Fruit fly (Drosophila melanogaster) whole organism, larva: Measurements from ENCODE around the gene Rab27.

Experiments used
- noc ChIP-seq: fragments of 200-800 bp; sonication (Bioruptor generic); optimal IDR thresholded peaks from 3 replicates; lab custom pipeline; 2019; ENCODE audit warnings: missing biosample characterization, mild to moderate bottlenecking, missing genetic modification characterization, moderate library complexity

The Rab27 gene

dm6 chrX:1476848-1477247, at the start of gene Rab27, which contains the start of gene mei-38:
TSS of gene Rab27 (minus strand) at chrX:1476974.
TSS of gene mei-38 (plus strand) at chrX:1477063.
- no peak for TF ChIP-seq noc

- TF ChIP-seq noc = no peak
Observed at dm6 chrX:1517618-1518017, 40.8 kb upstream of the Rab27 start.

dm6 chrX:1513865-1514264, 37.1 kb upstream of the Rab27 start:
- TF ChIP-seq noc = no peak

dm6 chrX:1512753-1513226, 36.0 kb upstream of the Rab27 start, which contains the start of gene CG14795:
TSS of gene CG14795 (minus strand) at chrX:1512803.
- TF ChIP-seq noc = no peak

- no peak for TF ChIP-seq noc
Observed at dm6 chrX:1508241-1508823, 31.6 kb upstream of the Rab27 start.

- no peak for TF ChIP-seq noc
Observed at dm6 chrX:1507751-1508150, 31.0 kb upstream of the Rab27 start, which contains the start of gene Nmdar2. TSS of gene Nmdar2 (minus strand) at chrX:1507809.

dm6 chrX:1482840-1483518, 6.2 kb upstream of the Rab27 start, which contains the start of the genes sta and inc:
TSS of gene sta (minus strand) at chrX:1483413.
TSS of gene inc (plus strand) at chrX:1483479.
- peak; percentile 59 for TF ChIP-seq noc

- no peak for TF ChIP-seq noc
Observed at dm6 chrX:1480426-1480825, 3.7 kb upstream of the Rab27 start.

- no peak for TF ChIP-seq noc
Observed at dm6 chrX:1478276-1479122, 1.7 kb upstream of the Rab27 start, which contains the start of gene rush. TSS of gene rush (plus strand) at chrX:1478552.

- TF ChIP-seq noc = no peak
Observed at dm6 chrX:1476436-1476835, 338 bp downstream of the Rab27 start.

- no peak for TF ChIP-seq noc
Observed at dm6 chrX:1472222-1472621, 4.6 kb downstream of the Rab27 start, which contains the start of gene CG14780. TSS of gene CG14780 (plus strand) at chrX:1472522.

dm6 chrX:1470562-1470961, 6.2 kb downstream of the Rab27 start, which contains the start of gene pck:
TSS of gene pck (plus strand) at chrX:1470666.
- peak; percentile 47 for TF ChIP-seq noc

- no peak for TF ChIP-seq noc
Observed at dm6 chrX:1469717-1470116, 7.1 kb downstream of the Rab27 start, which contains the start of gene CG32808. TSS of gene CG32808 (minus strand) at chrX:1469817.

- no peak for TF ChIP-seq noc
Observed at dm6 chrX:1467382-1467592, 9.5 kb downstream of the Rab27 start, which contains the start of gene CG14778. TSS of gene CG14778 (plus strand) at chrX:1467493.

dm6 chrX:1466505-1467381, 10.0 kb downstream of the Rab27 start:
- TF ChIP-seq noc = peak; percentile 22
